Worm (Caenorhabditis elegans): ENCODE measurements around the gene F55A11.8.

DNA sequence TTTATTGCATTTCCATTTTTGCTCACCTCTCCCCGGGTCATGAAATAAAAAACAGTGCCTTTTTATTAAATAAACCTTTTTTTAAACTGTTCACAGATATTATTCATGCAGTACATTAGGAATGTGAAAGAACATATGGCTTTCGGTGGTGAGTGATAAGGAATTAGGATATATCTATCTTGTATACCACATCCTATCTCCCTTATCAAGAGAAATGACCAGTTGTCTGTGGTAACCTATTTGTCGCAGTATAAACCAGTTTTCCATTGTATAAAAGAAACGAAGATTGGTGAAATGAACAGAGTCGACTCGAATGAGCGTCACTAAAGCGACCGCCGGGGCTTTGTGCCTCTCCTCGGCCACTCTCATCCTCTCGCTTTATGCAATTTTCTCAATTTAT lies 41.3 kb downstream of the F55A11.8 start, which contains the start of gene col-158:
- TF ChIP-seq ama-1 (optimal IDR thresholded peaks at IDR 0.05) (no peak), sea-1 (GFP tag; conservative IDR thresholded peaks at IDR 0.05) (no peak), tbx-11 (GFP tag; IDR thresholded peaks at IDR 0.05) (no peak), F13C5.2 (tag; optimal IDR thresholded peaks at IDR 0.05) (no peak), aly-1 (tag; optimal IDR thresholded peaks at IDR 0.05) (no peak), hmg-4 (GFP tag; optimal IDR thresholded peaks at IDR 0.05) (no peak), ceh-36 (tag; optimal IDR thresholded peaks at IDR 0.05) (no peak), hnd-1 (tag; optimal IDR thresholded peaks at IDR 0.05) (no peak), tbx-37 (GFP tag; conservative IDR thresholded peaks at IDR 0.05) (no peak), pes-1 (GFP tag; IDR thresholded peaks at IDR 0.05) (no peak), ets-7 (tag; optimal IDR thresholded peaks at IDR 0.05) (no peak)

Measured in whole organism, early embryonic.